Worm (Caenorhabditis elegans): ENCODE measurements around the gene ipla-5.

DNA sequence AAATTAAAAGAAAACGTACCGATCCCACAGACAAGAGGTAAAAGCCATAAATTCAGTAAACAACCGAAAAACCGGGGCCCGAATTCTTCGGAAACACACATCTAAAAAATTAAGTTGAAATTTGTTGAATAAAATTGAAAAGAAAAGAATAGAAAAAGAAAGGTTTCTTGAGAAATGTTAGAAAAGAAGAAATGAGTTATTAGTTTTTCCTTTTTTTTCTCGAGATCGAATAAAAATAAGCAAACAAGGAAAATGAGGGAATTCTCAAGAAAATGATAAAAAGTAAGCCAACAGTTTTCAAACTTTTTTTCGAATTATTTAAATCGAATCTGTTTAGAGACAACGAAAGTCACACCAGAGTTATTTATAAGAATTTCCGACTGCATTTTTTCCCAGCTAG lies 9.5 kb upstream of the ipla-5 start, which contains the start of gene H23L24.4:
- no peak for TF ChIP-seq him-1 (tag; optimal IDR thresholded peaks at IDR 0.05)
- TF ChIP-seq W03F9.2 (tag; optimal IDR thresholded peaks at IDR 0.05), result no peak
- TF ChIP-seq dao-5 (tag; optimal IDR thresholded peaks at IDR 0.05), result no peak

All from whole organism, L4/young adult.